ENCODE assay signal across 1 fruit fly cellular context in the genomic region with DNA sequence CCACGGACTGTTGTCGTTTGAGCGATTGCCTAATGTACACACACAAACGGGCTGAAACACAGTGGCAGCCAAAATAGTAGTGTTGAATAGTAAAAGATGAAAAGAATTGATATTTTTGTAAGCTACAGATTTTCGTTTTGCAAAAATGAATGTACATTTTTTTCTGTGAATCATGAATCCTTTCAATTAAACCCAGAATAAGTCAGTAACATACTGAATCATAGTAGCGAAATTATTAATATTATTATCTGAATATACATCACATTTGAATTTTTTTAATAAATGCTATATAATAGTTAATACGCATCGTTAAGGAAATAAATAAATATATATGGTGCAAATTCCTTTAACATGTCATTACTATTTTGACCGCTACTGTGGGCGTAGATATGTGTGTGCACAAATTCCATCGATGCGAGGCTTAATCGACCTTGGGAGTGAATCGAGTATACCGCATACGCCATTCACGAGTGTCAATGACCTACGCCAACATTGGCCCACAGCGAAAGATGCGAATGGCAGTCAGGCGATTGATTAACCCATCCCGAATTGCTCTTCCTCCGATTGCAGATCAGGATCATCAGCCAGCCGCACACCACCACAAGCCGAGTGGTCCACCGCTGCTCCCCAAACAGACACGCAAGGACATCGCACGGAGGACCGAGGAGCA.
TF ChIP-seq lines count a peak whose summit lies in the region.

No protein-coding gene starts in this region.

TF ChIP-seq in whole organism, embryonic, 481 proteins besides CTCF, POLR2A, EP300 and RAD21 (continued from another document and continues in another):
- TF ChIP-seq Xrp1 (GFP tag; IDR thresholded peaks at IDR 0.05; lab: Robert Waterston, UW) (peak; percentile 48; the same call in 1 of the 2 replicates), Neu2 (GFP tag; optimal IDR thresholded peaks at IDR 0.05; lab: Kevin White, UChicago; ENCODE audit: borderline replicate concordance) (no peak), CG12744 (GFP tag; optimal IDR thresholded peaks at IDR 0.05; lab: Kevin White, UChicago) (no peak), p53 (GFP tag; optimal IDR thresholded peaks at IDR 0.05; lab: Kevin White, UChicago) (no peak), CG6175 (GFP tag; IDR thresholded peaks at IDR 0.05; lab: Robert Waterston, UW) (no peak), CG17385 (GFP tag; optimal IDR thresholded peaks at IDR 0.05; lab: Kevin White, UChicago) (peak; percentile 75), CG9437 (GFP tag; optimal IDR thresholded peaks at IDR 0.05; lab: Kevin White, UChicago) (peak; percentile 81), Dfd (GFP tag; optimal IDR thresholded peaks at IDR 0.05; lab: Kevin White, UChicago) (peak in 1 of 2 experiments; percentile 35), Bteb2 (GFP tag; optimal IDR thresholded peaks at IDR 0.05; lab: Kevin White, UChicago) (no peak), Mrtf (GFP tag; IDR thresholded peaks at IDR 0.05; lab: Robert Waterston, UW) (no peak), PHDP (tag; optimal IDR thresholded peaks at IDR 0.05; lab: Kevin White, UChicago) (peak; percentile 78), Rx (GFP tag; IDR thresholded peaks at IDR 0.05; lab: Robert Waterston, UW) (no peak), pnt (GFP tag; optimal IDR thresholded peaks at IDR 0.05; lab: Kevin White, UChicago) (peak; percentile 10), pb (GFP tag; optimal IDR thresholded peaks at IDR 0.05; lab: Kevin White, UChicago) (no peak), CG5180 (GFP tag; optimal IDR thresholded peaks at IDR 0.05; lab: Kevin White, UChicago) (no peak), CG16863 (GFP tag; optimal IDR thresholded peaks at IDR 0.05; lab: Kevin White, UChicago) (no peak), grn (GFP tag; optimal IDR thresholded peaks at IDR 0.05; lab: Kevin White, UChicago) (no peak), CG17802 (tag; optimal IDR thresholded peaks at IDR 0.05; lab: Kevin White, UChicago) (no peak), Abd-B (GFP tag; optimal IDR thresholded peaks at IDR 0.05; lab: Kevin White, UChicago) (no peak), NK7.1 (GFP tag; optimal IDR thresholded peaks at IDR 0.05; lab: Kevin White, UChicago) (no peak), NFAT (GFP tag; IDR thresholded peaks at IDR 0.05; lab: Robert Waterston, UW) (no peak), CG10321 (GFP tag; IDR thresholded peaks at IDR 0.05; lab: Robert Waterston, UW) (peak; percentile 23; the same call in 1 of the 2 replicates), exex (tag; optimal IDR thresholded peaks at IDR 0.05; lab: Kevin White, UChicago) (no peak), cg (GFP tag; optimal IDR thresholded peaks at IDR 0.05; lab: Kevin White, UChicago) (no peak), CG3065 (GFP tag; optimal IDR thresholded peaks at IDR 0.05; lab: Kevin White, UChicago) (no peak), CG2199 (GFP tag; IDR thresholded peaks at IDR 0.05; lab: Robert Waterston, UW) (no peak), zen2 (GFP tag; IDR thresholded peaks at IDR 0.05; lab: Robert Waterston, UW; ENCODE audit: partially characterized antibody) (no peak), kay (GFP tag; optimal IDR thresholded peaks at IDR 0.05; lab: Kevin White, UChicago) (no peak), sim (GFP tag; IDR thresholded peaks at IDR 0.05; lab: Robert Waterston, UW) (no peak), ATbp (GFP tag; optimal IDR thresholded peaks at IDR 0.05; lab: Kevin White, UChicago) (no peak), Nf-YA (GFP tag; IDR thresholded peaks at IDR 0.05; lab: Robert Waterston, UW) (no peak), klu (GFP tag; IDR thresholded peaks at IDR 0.05; lab: Robert Waterston, UW) (0 out of 2 replicates have a peak, but pooled peaks have one; percentile 13), salm (tag; optimal IDR thresholded peaks at IDR 0.05; lab: Kevin White, UChicago) (peak; percentile 28), Gsc (GFP tag; IDR thresholded peaks at IDR 0.05; lab: Robert Waterston, UW) (no peak), CG11696 (GFP tag; IDR thresholded peaks at IDR 0.05; lab: Robert Waterston, UW) (peak; percentile 85), nau (GFP tag; optimal IDR thresholded peaks at IDR 0.05; lab: Kevin White, UChicago) (no peak), tgo (GFP tag; IDR thresholded peaks at IDR 0.05; lab: Robert Waterston, UW) (peak; percentile 48; the same call in 2 of the 3 replicates), Doc2 (GFP tag; IDR thresholded peaks at IDR 0.05; lab: Robert Waterston, UW) (no peak), Ptx1 (GFP tag; IDR thresholded peaks at IDR 0.05; lab: Robert Waterston, UW) (peak; percentile 70), nom (GFP tag; optimal IDR thresholded peaks at IDR 0.05; lab: Kevin White, UChicago) (no peak), CG3726 (GFP tag; IDR thresholded peaks at IDR 0.05; lab: Robert Waterston, UW) (0 out of 3 replicates have a peak, but pooled peaks have one; percentile 49), CG10267 (tag; optimal IDR thresholded peaks at IDR 0.05; lab: Kevin White, UChicago) (peak; percentile 59), az2 (GFP tag; optimal IDR thresholded peaks at IDR 0.05; lab: Kevin White, UChicago) (peak; percentile 70), CG16815 (GFP tag; optimal IDR thresholded peaks at IDR 0.05; lab: Kevin White, UChicago) (peak; percentile 22), CG10209 (GFP tag; optimal IDR thresholded peaks at IDR 0.05; lab: Kevin White, UChicago) (peak; percentile 69), Blimp-1 (GFP tag; optimal IDR thresholded peaks at IDR 0.05; lab: Kevin White, UChicago) (no peak), CG18011 (GFP tag; optimal IDR thresholded peaks at IDR 0.05; lab: Kevin White, UChicago) (peak; percentile 17), Opbp (GFP tag; IDR thresholded peaks at IDR 0.05; lab: Robert Waterston, UW; ENCODE audit: partially characterized antibody) (no peak), Stat92E (GFP tag; optimal IDR thresholded peaks at IDR 0.05; lab: Kevin White, UChicago) (no peak), YL-1 (GFP tag; optimal IDR thresholded peaks at IDR 0.05; lab: Kevin White, UChicago) (no peak), Fer3 (tag; optimal IDR thresholded peaks at IDR 0.05; lab: Kevin White, UChicago) (peak; percentile 64), en (GFP tag; optimal IDR thresholded peaks at IDR 0.05; lab: Kevin White, UChicago) (no peak), CG15073 (GFP tag; optimal IDR thresholded peaks at IDR 0.05; lab: Kevin White, UChicago) (peak; percentile 19), CG3838 (GFP tag; optimal IDR thresholded peaks at IDR 0.05; lab: Kevin White, UChicago) (no peak), CG12391 (tag; optimal IDR thresholded peaks at IDR 0.05; lab: Kevin White, UChicago) (no peak), CG31441 (GFP tag; IDR thresholded peaks at IDR 0.05; lab: Robert Waterston, UW) (no peak; the same call in 1 of the 2 replicates), CG4282 (GFP tag; optimal IDR thresholded peaks at IDR 0.05; lab: Kevin White, UChicago) (no peak), HHEX (GFP tag; optimal IDR thresholded peaks at IDR 0.05; lab: Kevin White, UChicago) (peak; percentile 64), CkIIα-i1 (GFP tag; IDR thresholded peaks at IDR 0.05; lab: Robert Waterston, UW) (no peak), crc (GFP tag; optimal IDR thresholded peaks at IDR 0.05; lab: Kevin White, UChicago) (no peak), seq (GFP tag; IDR thresholded peaks at IDR 0.05; lab: Robert Waterston, UW) (peak; percentile 68), CG31388 (GFP tag; optimal IDR thresholded peaks at IDR 0.05; lab: Kevin White, UChicago) (no peak), Tbp (GFP tag; optimal IDR thresholded peaks at IDR 0.05; lab: Kevin White, UChicago) (no peak), luna (GFP tag; optimal IDR thresholded peaks at IDR 0.05; lab: Kevin White, UChicago) (no peak), ttk (GFP tag; IDR thresholded peaks at IDR 0.05; lab: Robert Waterston, UW) (peak; percentile 47; the same call in 1 of the 2 replicates), stc (GFP tag; IDR thresholded peaks at IDR 0.05; lab: Robert Waterston, UW) (peak; percentile 57), dpn (GFP tag; optimal IDR thresholded peaks at IDR 0.05; lab: Kevin White, UChicago) (peak in 1 of 2 experiments; percentile 72), CG4328 (GFP tag; optimal IDR thresholded peaks at IDR 0.05; lab: Kevin White, UChicago) (peak; percentile 48), her (GFP tag; optimal IDR thresholded peaks at IDR 0.05; lab: Kevin White, UChicago) (peak; percentile 28), hth (optimal IDR thresholded peaks at IDR 0.05; lab: Kevin White, UChicago) (no peak), CG11456 (GFP tag; IDR thresholded peaks at IDR 0.05; lab: Robert Waterston, UW) (no peak), ro (GFP tag; IDR thresholded peaks at IDR 0.05; lab: Robert Waterston, UW) (no peak), ERR (GFP tag; optimal IDR thresholded peaks at IDR 0.05; lab: Kevin White, UChicago) (no peak), gsb (GFP tag; IDR thresholded peaks at IDR 0.05; lab: Robert Waterston, UW) (no peak), tna (GFP tag; IDR thresholded peaks at IDR 0.05; lab: Robert Waterston, UW; ENCODE audit: partially characterized antibody) (no peak), Myb (GFP tag; optimal IDR thresholded peaks at IDR 0.05; lab: Kevin White, UChicago) (no peak), nmo (GFP tag; optimal IDR thresholded peaks at IDR 0.05; lab: Kevin White, UChicago) (peak; percentile 78), MTF-1 (GFP tag; optimal IDR thresholded peaks at IDR 0.05; lab: Kevin White, UChicago; ENCODE audit: borderline replicate concordance) (no peak), ewg (GFP tag; optimal IDR thresholded peaks at IDR 0.05; lab: Kevin White, UChicago) (no peak), fd64A (GFP tag; optimal IDR thresholded peaks at IDR 0.05; lab: Kevin White, UChicago) (no peak), ftz-f1 (GFP tag; optimal IDR thresholded peaks at IDR 0.05; lab: Kevin White, UChicago) (peak; percentile 45), eyg (GFP tag; optimal IDR thresholded peaks at IDR 0.05; lab: Kevin White, UChicago) (no peak), al (GFP tag; IDR thresholded peaks at IDR 0.05; lab: Robert Waterston, UW) (peak; percentile 47; the same call in 1 of the 2 replicates), CG4820 (GFP tag; optimal IDR thresholded peaks at IDR 0.05; lab: Kevin White, UChicago) (peak; percentile 58), C15 (GFP tag; IDR thresholded peaks at IDR 0.05; lab: Robert Waterston, UW) (no peak), Sin3A (optimal IDR thresholded peaks at IDR 0.05; lab: Kevin White, UChicago) (no peak), CG17328 (GFP tag; IDR thresholded peaks at IDR 0.05; lab: Robert Waterston, UW) (0 out of 2 replicates have a peak, but pooled peaks have one; percentile 28), CG33557 (GFP tag; optimal IDR thresholded peaks at IDR 0.05; lab: Kevin White, UChicago) (no peak), shn (GFP tag; optimal IDR thresholded peaks at IDR 0.05; lab: Kevin White, UChicago) (no peak), gfzf (GFP tag; optimal IDR thresholded peaks at IDR 0.05; lab: Kevin White, UChicago) (no peak), org-1 (GFP tag; optimal IDR thresholded peaks at IDR 0.05; lab: Kevin White, UChicago) (peak; percentile 72), CG10654 (GFP tag; optimal IDR thresholded peaks at IDR 0.05; lab: Kevin White, UChicago) (peak; percentile 61), crol (GFP tag; IDR thresholded peaks at IDR 0.05; lab: Robert Waterston, UW) (no peak), jing (GFP tag; optimal IDR thresholded peaks at IDR 0.05; lab: Kevin White, UChicago) (no peak), CG2129 (GFP tag; IDR thresholded peaks at IDR 0.05; lab: Robert Waterston, UW; ENCODE audit: partially characterized antibody) (no peak), Dll (GFP tag; IDR thresholded peaks at IDR 0.05; lab: Robert Waterston, UW; ENCODE audit: partially characterized antibody) (no peak), CG4424 (GFP tag; optimal IDR thresholded peaks at IDR 0.05; lab: Kevin White, UChicago) (peak; percentile 75), ap (GFP tag; IDR thresholded peaks at IDR 0.05; lab: Robert Waterston, UW) (no peak; the same call in 1 of the 2 replicates), Oaz (GFP tag; IDR thresholded peaks at IDR 0.05; lab: Robert Waterston, UW) (0 out of 2 replicates have a peak, but pooled peaks have one; percentile 31), pzg (GFP tag; optimal IDR thresholded peaks at IDR 0.05; lab: Kevin White, UChicago) (no peak), CG2120 (GFP tag; optimal IDR thresholded peaks at IDR 0.05; lab: Kevin White, UChicago) (peak; percentile 52), CG8281 (tag; optimal IDR thresholded peaks at IDR 0.05; lab: Kevin White, UChicago) (peak; percentile 48), Hr3 (GFP tag; optimal IDR thresholded peaks at IDR 0.05; lab: Kevin White, UChicago) (peak; percentile 70), CG18599 (GFP tag; optimal IDR thresholded peaks at IDR 0.05; lab: Kevin White, UChicago) (no peak), vvl (GFP tag; IDR thresholded peaks at IDR 0.05; lab: Robert Waterston, UW) (peak; percentile 47; the same call in 1 of the 2 replicates), lab (GFP tag; optimal IDR thresholded peaks at IDR 0.05; lab: Kevin White, UChicago) (no peak), CG6854 (GFP tag; optimal IDR thresholded peaks at IDR 0.05; lab: Kevin White, UChicago) (peak; percentile 47), CG13424 (tag; optimal IDR thresholded peaks at IDR 0.05; lab: Kevin White, UChicago) (peak; percentile 83), CG12659 (GFP tag; optimal IDR thresholded peaks at IDR 0.05; lab: Kevin White, UChicago) (peak; percentile 74), onecut (GFP tag; IDR thresholded peaks at IDR 0.05; lab: Robert Waterston, UW) (no peak), trh (GFP tag; optimal IDR thresholded peaks at IDR 0.05; lab: Kevin White, UChicago) (no peak), CG7987 (GFP tag; optimal IDR thresholded peaks at IDR 0.05; lab: Kevin White, UChicago) (no peak), sd (tag; optimal IDR thresholded peaks at IDR 0.05; lab: Kevin White, UChicago) (no peak), croc (GFP tag; conservative IDR thresholded peaks at IDR 0.05; lab: Robert Waterston, UW) (no peak), zf30C (GFP tag; optimal IDR thresholded peaks at IDR 0.05; lab: Kevin White, UChicago) (no peak), hkb (optimal IDR thresholded peaks at IDR 0.05; lab: Kevin White, UChicago) (no peak), hkb (GFP tag; IDR thresholded peaks at IDR 0.05; lab: Robert Waterston, UW) (peak; percentile 74), CG13624 (GFP tag; optimal IDR thresholded peaks at IDR 0.05; lab: Kevin White, UChicago) (no peak), ci (GFP tag; IDR thresholded peaks at IDR 0.05; lab: Robert Waterston, UW) (0 out of 3 replicates have a peak, but pooled peaks have one; percentile 7), D19A (tag; optimal IDR thresholded peaks at IDR 0.05; lab: Kevin White, UChicago) (no peak), bsh (GFP tag; optimal IDR thresholded peaks at IDR 0.05; lab: Kevin White, UChicago) (peak; percentile 46 to 59), CG18476 (GFP tag; optimal IDR thresholded peaks at IDR 0.05; lab: Kevin White, UChicago) (peak; percentile 23), CG12299 (tag; optimal IDR thresholded peaks at IDR 0.05; lab: Kevin White, UChicago) (peak; percentile 15), CG9609 (GFP tag; optimal IDR thresholded peaks at IDR 0.05; lab: Kevin White, UChicago) (no peak), CG5245 (GFP tag; optimal IDR thresholded peaks at IDR 0.05; lab: Kevin White, UChicago) (no peak)
